Worm (Caenorhabditis elegans) whole organism, early embryonic: Measurements from ENCODE around the gene vav-1.

ENCODE experiments used
- aly-1 ChIP-seq: sonication (generic microtip); optimal IDR thresholded peaks from 2 replicates; lab custom pipeline; 2016; ENCODE audit warnings: missing genetic modification characterization, missing compliant biosample characterization
- ceh-13 ChIP-seq: fragments of 200-800 bp; sonication (Bioruptor generic); optimal IDR thresholded peaks from 2 replicates; lab custom pipeline; 2018; ENCODE audit warnings: mild to moderate bottlenecking, missing genetic modification characterization, missing compliant biosample characterization
- ets-7 ChIP-seq: sonication (generic microtip); optimal IDR thresholded peaks from 2 replicates; lab custom pipeline; 2016; ENCODE audit warnings: missing genotype, missing genetic modification characterization, missing compliant biosample characterization
- hnd-1 ChIP-seq: sonication (generic microtip); optimal IDR thresholded peaks from 2 replicates; lab custom pipeline; 2016; ENCODE audit warnings: missing genetic modification characterization, missing compliant biosample characterization
- tbx-11 ChIP-seq: fragments of 200-800 bp; sonication (Bioruptor generic); IDR thresholded peaks from 2 replicates; pipeline ENCODE4 v1.3.6; 2022; ENCODE audit warnings: missing genetic modification characterization, missing compliant biosample characterization
- tra-4 ChIP-seq: sonication (generic microtip); optimal IDR thresholded peaks from 2 replicates; lab custom pipeline; 2017; ENCODE audit warnings: missing genetic modification characterization, missing compliant biosample characterization

DNA sequence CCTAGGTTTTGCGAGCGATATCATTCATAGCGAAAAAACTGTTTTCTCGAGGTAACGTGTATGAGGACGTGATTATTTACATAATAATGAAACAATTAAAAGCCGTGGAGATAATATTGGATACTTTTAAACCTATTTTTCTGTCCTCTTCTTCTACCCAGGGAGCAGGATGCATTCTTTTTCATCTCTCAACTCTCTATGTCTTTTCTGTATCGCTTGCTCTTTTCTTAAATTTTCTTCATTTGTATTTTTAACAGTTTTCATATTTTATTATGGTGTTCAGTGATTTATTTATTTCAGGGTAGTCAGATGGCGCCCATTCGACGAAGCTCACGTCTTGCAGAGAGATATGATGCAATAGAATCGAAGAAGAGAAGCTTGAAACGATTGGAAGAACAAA, 46.7 kb upstream of the vav-1 start, which contains the start of gene B0416.4:
- no peak for TF ChIP-seq tbx-11
- no peak for TF ChIP-seq ets-7 (tag; lab: Kevin White, UChicago)
- no peak for TF ChIP-seq ceh-13 (GFP tag; lab: Kevin White, UChicago)
- TF ChIP-seq tra-4: no peak
- TF ChIP-seq hnd-1: no peak
- no peak for TF ChIP-seq aly-1 (tag; lab: Kevin White, UChicago)
